Fruit fly (Drosophila melanogaster) ovary, adult (tissue): ENCODE results near the gene ppk7.

Source experiments
- CG17801 ChIP-seq: fragments of 200-800 bp; optimal IDR thresholded peaks from 2 replicates; lab custom pipeline; 2019; ENCODE audit warnings: missing biosample characterization, mild to moderate bottlenecking, missing genetic modification characterization, moderate library complexity; ENCODE audit not compliant: partially characterized antibody

Gene ppk7

dm6 chr2L:6308651-6309050 lies 45.5 kb downstream of the ppk7 start, which contains the start of the genes CG43922 and CG13984:
TSS of gene CG43922 (minus strand) at chr2L:6308751.
TSS of gene CG13984 (plus strand) at chr2L:6308819.
- TF ChIP-seq CG17801 = no peak

- TF ChIP-seq CG17801 = no peak
Measured at dm6 chr2L:6306895-6307294, 47.2 kb downstream of the ppk7 start.
